Worm (Caenorhabditis elegans) whole organism, L1 larva: Measurements from ENCODE around the gene ugt-56.

Experiments used
- C16A3.4 ChIP-seq: fragments of 150-350 bp; optimal IDR thresholded peaks from 2 replicates; lab custom pipeline; 2014; ENCODE audit warnings: missing biosample characterization, missing genetic modification characterization
- aly-2 ChIP-seq: fragments of 150-350 bp; optimal IDR thresholded peaks from 2 replicates; lab custom pipeline; 2014; ENCODE audit warnings: missing biosample characterization, missing genetic modification characterization
- ama-1 ChIP-seq: fragments of 150-350 bp; optimal IDR thresholded peaks from 2 replicates; lab custom pipeline; 2014
- blmp-1 ChIP-seq: fragments of 150-350 bp; optimal IDR thresholded peaks from 2 replicates; lab custom pipeline; 2014; ENCODE audit warnings: missing biosample characterization, missing genetic modification characterization
- ceh-82 ChIP-seq, 3 experiments: fragments of 150-350 bp in 1 of 3; sonication (generic microtip) in 2 of 3; optimal IDR thresholded peaks; 2 replicates each; lab custom pipeline; 2014 to 2017; ENCODE audit warnings: missing biosample characterization in 3 of 3, missing genetic modification characterization in 3 of 3
- ceh-88 ChIP-seq: fragments of 200-800 bp; sonication (Bioruptor generic); IDR thresholded peaks from 2 replicates; pipeline ENCODE4 v1.3.6; 2022; ENCODE audit warnings: missing genetic modification characterization, missing compliant biosample characterization
- ceh-90 ChIP-seq: sonication (generic microtip); optimal IDR thresholded peaks from 2 replicates; lab custom pipeline; 2016; ENCODE audit warnings: missing genetic modification characterization, missing compliant biosample characterization
- dpl-1 ChIP-seq, 3 experiments: fragments of 150-350 bp in 2 of 3; sonication (generic microtip) in 1 of 3; optimal IDR thresholded peaks; 2 replicates each; lab custom pipeline; 2014 to 2017; ENCODE audit warnings: missing biosample characterization in 3 of 3, missing genetic modification characterization in 3 of 3, missing genetic modification reagents in 3 of 3
- efl-1 ChIP-seq, 4 experiments: fragments of 150-350 bp; optimal IDR thresholded peaks in 3 of 4; peaks in 1 of 4; 1 replicate in 1 of 4; 2 replicates in 3 of 4; lab custom pipeline; 2014; ENCODE audit warnings: missing biosample characterization in 2 of 4, missing genetic modification characterization in 2 of 4, missing genetic modification reagents in 2 of 4
- efl-3 ChIP-seq: fragments of 200-800 bp; sonication (Bioruptor generic); optimal IDR thresholded peaks from 2 replicates; lab custom pipeline; 2018; ENCODE audit warnings: mild to moderate bottlenecking, missing genetic modification characterization, missing compliant biosample characterization
- egl-13 ChIP-seq: sonication (generic microtip); optimal IDR thresholded peaks from 2 replicates; lab custom pipeline; 2016; ENCODE audit warnings: missing genotype, missing genetic modification reagents, missing genetic modification characterization, missing compliant biosample characterization
- egl-27 ChIP-seq, 2 experiments: fragments of 150-350 bp in 1 of 2; sonication (generic microtip); optimal IDR thresholded peaks; 3 replicates each; lab custom pipeline; 2017 to 2018; ENCODE audit warnings: missing biosample characterization in 2 of 2, missing genetic modification characterization in 2 of 2, missing genetic modification reagents in 2 of 2
- elt-2 ChIP-seq: sonication (generic microtip); optimal IDR thresholded peaks from 2 replicates; lab custom pipeline; 2016; ENCODE audit warnings: missing genetic modification characterization, mild to moderate bottlenecking, inconsistent platforms, missing compliant biosample characterization, missing genetic modification reagents
- elt-3 ChIP-seq, 6 experiments: fragments of 150-350 bp in 1 of 6; sonication (generic microtip); optimal IDR thresholded peaks; 2 replicates each; lab custom pipeline; 2017 to 2018; ENCODE audit warnings: missing biosample characterization in 6 of 6, missing genetic modification characterization in 6 of 6, inconsistent platforms in 1 of 6
- fkh-10 ChIP-seq: sonication (generic microtip); optimal IDR thresholded peaks from 2 replicates; lab custom pipeline; 2017; ENCODE audit warnings: missing biosample characterization, missing genetic modification reagents, missing genetic modification characterization
- fos-1 ChIP-seq: fragments of 150-350 bp; optimal IDR thresholded peaks from 2 replicates; lab custom pipeline; 2014; ENCODE audit warnings: missing biosample characterization, missing genetic modification characterization
- grh-1 ChIP-seq: fragments of 200-800 bp; sonication (Bioruptor generic); IDR thresholded peaks from 2 replicates; pipeline ENCODE4 v1.3.6; 2022; ENCODE audit warnings: missing genetic modification reagents, missing genetic modification characterization, missing compliant biosample characterization
- hlh-17 ChIP-seq: fragments of 200-800 bp; sonication (Bioruptor generic); optimal IDR thresholded peaks from 2 replicates; lab custom pipeline; 2018; ENCODE audit warnings: missing genetic modification characterization, mild to moderate bottlenecking, missing compliant biosample characterization, moderate library complexity, borderline replicate concordance
- hpl-2 ChIP-seq: fragments of 150-350 bp; optimal IDR thresholded peaks from 2 replicates; lab custom pipeline; 2014; ENCODE audit warnings: missing biosample characterization, missing genetic modification reagents, missing genetic modification characterization
- lin-14 ChIP-seq: fragments of 200-800 bp; sonication (Bioruptor generic); optimal IDR thresholded peaks from 2 replicates; lab custom pipeline; 2018; ENCODE audit warnings: mild to moderate bottlenecking, missing genetic modification characterization, moderate library complexity, missing compliant biosample characterization
- lin-15B ChIP-seq: fragments of 150-350 bp; sonication (generic microtip); optimal IDR thresholded peaks from 3 replicates; lab custom pipeline; 2014; ENCODE audit warnings: missing biosample characterization, missing genetic modification characterization
- lin-35 ChIP-seq, 2 experiments: fragments of 150-350 bp; optimal IDR thresholded peaks; 2 replicates each; lab custom pipeline; 2014; ENCODE audit warnings: missing biosample characterization in 2 of 2, missing genetic modification characterization in 2 of 2, missing genetic modification reagents in 2 of 2
- mdl-1 ChIP-seq, 2 experiments: fragments of 150-350 bp; optimal IDR thresholded peaks; 2 replicates each; lab custom pipeline; 2014 to 2017; ENCODE audit warnings: missing biosample characterization in 2 of 2, missing genetic modification characterization in 2 of 2, inconsistent platforms in 1 of 2
- mep-1 ChIP-seq: fragments of 150-350 bp; optimal IDR thresholded peaks from 2 replicates; lab custom pipeline; 2014; ENCODE audit warnings: missing biosample characterization, missing genetic modification characterization
- nhr-11 ChIP-seq: fragments of 150-350 bp; optimal IDR thresholded peaks from 2 replicates; lab custom pipeline; 2014; ENCODE audit warnings: missing biosample characterization, missing genetic modification characterization
- nhr-20 ChIP-seq: sonication (generic microtip); optimal IDR thresholded peaks from 2 replicates; lab custom pipeline; 2016; ENCODE audit warnings: mild to moderate bottlenecking, missing genetic modification characterization, missing compliant biosample characterization
- nhr-28 ChIP-seq: fragments of 150-350 bp; optimal IDR thresholded peaks from 2 replicates; lab custom pipeline; 2014; ENCODE audit warnings: missing biosample characterization, missing genetic modification characterization
- nhr-76 ChIP-seq: sonication (generic microtip); optimal IDR thresholded peaks from 2 replicates; lab custom pipeline; 2017; ENCODE audit warnings: missing biosample characterization, missing genetic modification characterization
- nhr-85 ChIP-seq: sonication (generic microtip); peaks from one replicate; lab custom pipeline; 2016; ENCODE audit warnings: missing genetic modification characterization, inconsistent platforms, missing compliant biosample characterization
- nhr-90 ChIP-seq: sonication (generic microtip); optimal IDR thresholded peaks from 2 replicates; lab custom pipeline; 2016; ENCODE audit warnings: mild to moderate bottlenecking, missing genetic modification characterization, missing compliant biosample characterization; ENCODE audit not compliant: poor library complexity
- pax-3 ChIP-seq: fragments of 200-800 bp; sonication (Bioruptor generic); optimal IDR thresholded peaks from 2 replicates; lab custom pipeline; 2018; ENCODE audit warnings: mild to moderate bottlenecking, missing genetic modification characterization, moderate library complexity, missing compliant biosample characterization
- pqm-1 ChIP-seq: sonication (generic microtip); optimal IDR thresholded peaks from 3 replicates; lab custom pipeline; 2017; ENCODE audit warnings: missing biosample characterization, missing genetic modification characterization
- rnt-1 ChIP-seq: sonication (generic microtip); optimal IDR thresholded peaks from 2 replicates; lab custom pipeline; 2016; ENCODE audit warnings: mild to moderate bottlenecking, missing genetic modification characterization, moderate library complexity, missing compliant biosample characterization
- skn-1 ChIP-seq: fragments of 150-350 bp; optimal IDR thresholded peaks from 2 replicates; lab custom pipeline; 2014; ENCODE audit warnings: missing biosample characterization, missing genetic modification characterization
- tlp-1 ChIP-seq: fragments of 150-350 bp; optimal IDR thresholded peaks from 2 replicates; lab custom pipeline; 2014; ENCODE audit warnings: missing biosample characterization, missing genetic modification characterization
- unc-130 ChIP-seq: fragments of 150-350 bp; optimal IDR thresholded peaks from 2 replicates; lab custom pipeline; 2017; ENCODE audit warnings: missing biosample characterization, missing genetic modification characterization, inconsistent platforms
- unc-30 ChIP-seq: sonication (generic microtip); optimal IDR thresholded peaks from 2 replicates; lab custom pipeline; 2017; ENCODE audit warnings: missing biosample characterization, missing genetic modification characterization
- unc-62 ChIP-seq: fragments of 150-350 bp; optimal IDR thresholded peaks from 2 replicates; lab custom pipeline; 2014; ENCODE audit warnings: missing biosample characterization, missing genetic modification reagents, missing genetic modification characterization
- ztf-11 ChIP-seq, 2 experiments: sonication (generic microtip); optimal IDR thresholded peaks; 2 replicates each; lab custom pipeline; 2016 to 2017; ENCODE audit warnings: missing genetic modification characterization in 2 of 2, missing biosample characterization in 1 of 2, missing compliant biosample characterization in 1 of 2

ugt-56 gene

DNA sequence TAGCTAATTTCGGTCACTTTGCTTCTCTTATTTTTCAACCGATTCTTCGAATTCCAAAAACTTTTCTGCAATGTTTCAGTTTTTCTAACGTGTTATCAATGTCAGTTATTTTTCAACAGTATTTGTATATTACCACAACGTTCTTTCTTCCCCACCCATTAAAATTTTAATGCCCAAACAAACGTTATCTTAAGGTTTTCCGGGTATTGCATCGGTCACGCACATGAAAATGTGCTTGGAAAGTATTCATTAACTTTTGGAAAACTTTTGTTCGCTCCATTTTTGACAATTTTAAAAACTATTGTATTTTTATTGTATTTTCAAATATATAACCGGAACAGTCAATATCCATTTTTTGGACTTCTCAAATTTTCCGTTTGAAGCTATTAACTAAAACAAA, 37.3 kb downstream of the ugt-56 start:
- TF ChIP-seq lin-35 (GFP tag; optimal IDR thresholded peaks at IDR 0.05; lab: Kevin White, UChicago) (peak in 1 of 2 experiments; percentile 7), elt-2 (peak; percentile 65), hpl-2 (GFP tag; lab: Kevin White, UChicago) (no peak)
- TF ChIP-seq, all 84 proteins: peak for 2

DNA sequence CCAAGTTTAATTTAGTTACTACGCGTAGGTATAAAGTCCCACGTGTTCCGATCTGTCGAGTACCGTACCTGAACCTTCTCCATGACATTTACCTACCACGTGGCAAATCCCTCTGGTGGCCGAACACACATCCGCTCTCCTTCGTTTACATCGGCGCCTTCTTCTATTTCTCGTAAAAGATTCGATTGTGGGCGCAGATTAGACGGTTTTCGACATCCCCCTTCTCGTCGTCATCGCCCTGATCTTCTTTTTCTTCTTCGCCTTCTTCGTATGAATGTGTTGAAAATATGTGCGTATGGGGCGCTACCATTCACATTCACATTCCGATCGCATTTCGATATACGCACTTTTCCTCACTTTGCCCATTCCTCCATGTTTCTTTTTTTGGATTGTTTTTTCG, 38.0 kb downstream of the ugt-56 start:
- TF ChIP-seq hpl-2 (GFP tag; lab: Kevin White, UChicago), result no peak
- TF ChIP-seq blmp-1 (tag; lab: Kevin White, UChicago), result peak; percentile 64
- no peak for TF ChIP-seq pax-3 (tag; lab: Kevin White, UChicago)
- no peak for TF ChIP-seq grh-1 (GFP tag; lab: Robert Waterston, UW)
- TF ChIP-seq efl-1 (optimal IDR thresholded peaks at IDR 0.05; lab: Kevin White, UChicago), result no peak
- no peak for TF ChIP-seq efl-1 (GFP tag; optimal IDR thresholded peaks at IDR 0.05 in 1 of 2; lab: Kevin White, UChicago)
- no peak for TF ChIP-seq nhr-90
- no peak for TF ChIP-seq nhr-76
- no peak for TF ChIP-seq nhr-28 (tag; lab: Kevin White, UChicago)
- TF ChIP-seq skn-1 (tag; lab: Kevin White, UChicago), result no peak
- peak; percentile 74 for TF ChIP-seq nhr-85
- TF ChIP-seq lin-14 (GFP tag; lab: Kevin White, UChicago), result peak; percentile 44
- peak; percentile 1 for TF ChIP-seq mep-1 (tag; lab: Kevin White, UChicago)
- peak in 1 of 6 experiments; percentile 32 for TF ChIP-seq elt-3 (tag; optimal IDR thresholded peaks at IDR 0.05; lab: Kevin White, UChicago)
- TF ChIP-seq mdl-1 (tag; optimal IDR thresholded peaks at IDR 0.05; lab: Kevin White, UChicago), result peak in 1 of 2 experiments; percentile 17
- TF ChIP-seq dpl-1 (GFP tag; optimal IDR thresholded peaks at IDR 0.05; lab: Kevin White, UChicago), result no peak
- peak; percentile 10 for TF ChIP-seq nhr-20 (tag; lab: Kevin White, UChicago)
- no peak for TF ChIP-seq ceh-88
- TF ChIP-seq, all 84 proteins: peak for 7

DNA sequence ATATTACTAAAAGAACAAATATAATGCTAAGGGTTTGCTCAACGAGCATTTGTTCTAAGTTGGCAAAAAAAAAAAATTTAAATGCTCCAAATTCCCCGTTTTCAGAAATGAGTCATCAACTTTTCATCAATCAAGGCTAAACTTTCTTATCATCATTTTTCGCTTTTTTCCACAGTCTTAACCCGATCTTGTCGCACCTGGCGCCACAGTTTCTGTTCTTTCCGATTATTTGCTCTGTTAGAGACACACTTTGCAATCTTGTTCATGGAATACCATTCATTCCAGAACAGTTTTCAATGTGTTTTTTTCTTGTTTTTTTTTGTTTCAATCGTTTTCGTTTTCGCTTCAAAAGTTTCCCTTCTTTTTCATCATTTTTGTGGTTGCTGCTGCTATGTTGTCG, 39.4 kb downstream of the ugt-56 start:
- TF ChIP-seq nhr-90 (no peak), dpl-1 (GFP tag; optimal IDR thresholded peaks at IDR 0.05; lab: Kevin White, UChicago) (no peak), pqm-1 (tag; lab: Kevin White, UChicago) (no peak), ama-1 (lab: Kevin White, UChicago) (no peak), elt-2 (peak; percentile 27), blmp-1 (tag; lab: Kevin White, UChicago) (peak; percentile 43), unc-62 (GFP tag; lab: Kevin White, UChicago) (no peak), nhr-11 (tag; lab: Kevin White, UChicago) (no peak), aly-2 (tag; lab: Kevin White, UChicago) (no peak), hlh-17 (GFP tag; lab: Kevin White, UChicago) (no peak), efl-3 (no peak), ztf-11 (tag; optimal IDR thresholded peaks at IDR 0.05; lab: Kevin White, UChicago) (no peak), tlp-1 (tag; lab: Kevin White, UChicago) (no peak), egl-13 (tag; lab: Kevin White, UChicago) (no peak), lin-15B (tag; lab: Kevin White, UChicago) (no peak), rnt-1 (tag; lab: Kevin White, UChicago) (no peak), unc-130 (tag; lab: Kevin White, UChicago) (no peak), fkh-10 (GFP tag; lab: Kevin White, UChicago) (no peak), fos-1 (tag; lab: Kevin White, UChicago) (no peak), efl-1 (optimal IDR thresholded peaks at IDR 0.05; lab: Kevin White, UChicago) (no peak), efl-1 (GFP tag; optimal IDR thresholded peaks at IDR 0.05 in 1 of 2; lab: Kevin White, UChicago) (peak in 1 of 2 experiments; percentile 54), ceh-90 (tag; lab: Kevin White, UChicago) (no peak), C16A3.4 (tag; lab: Kevin White, UChicago) (no peak), unc-30 (tag; lab: Kevin White, UChicago) (no peak), pax-3 (tag; lab: Kevin White, UChicago) (no peak), lin-35 (GFP tag; optimal IDR thresholded peaks at IDR 0.05; lab: Kevin White, UChicago) (no peak), egl-27 (tag; optimal IDR thresholded peaks at IDR 0.05; lab: Kevin White, UChicago) (no peak), ceh-82 (tag; optimal IDR thresholded peaks at IDR 0.05; lab: Kevin White, UChicago) (no peak)
